Fruit fly (Drosophila melanogaster) whole organism, wandering third instar larva: ENCODE results near the gene CG43165.

ENCODE experiments used
- Abd-B ChIP-seq: fragments of >200 bp; optimal IDR thresholded peaks from 2 replicates; lab custom pipeline; 2017; ENCODE audit warnings: missing biosample characterization, missing genetic modification characterization
- CG32264 ChIP-seq: fragments of 200-800 bp; sonication (Bioruptor generic); optimal IDR thresholded peaks from 2 replicates; lab custom pipeline; 2016; ENCODE audit warnings: missing biosample characterization, missing genetic modification characterization
- CG9705 ChIP-seq: fragments of 200-800 bp; sonication (Bioruptor generic); optimal IDR thresholded peaks from 2 replicates; lab custom pipeline; 2018; ENCODE audit warnings: missing biosample characterization, mild to moderate bottlenecking, missing genetic modification characterization
- CrebA ChIP-seq: fragments of 200-800 bp; sonication (Bioruptor generic); optimal IDR thresholded peaks from 2 replicates; lab custom pipeline; 2016; ENCODE audit warnings: missing biosample characterization, mild to moderate bottlenecking, missing genetic modification characterization, borderline replicate concordance
- Dfd ChIP-seq: fragments of >200 bp; optimal IDR thresholded peaks from 2 replicates; lab custom pipeline; 2017; ENCODE audit warnings: missing biosample characterization, missing genetic modification characterization
- Dif ChIP-seq: fragments of 200-275, 200-300 bp; sonication (Bioruptor generic); optimal IDR thresholded peaks from 2 replicates; lab custom pipeline; 2018; ENCODE audit warnings: missing biosample characterization, missing genetic modification characterization; ENCODE audit not compliant: partially characterized antibody
- GATAd ChIP-seq: sonication (Bioruptor generic); optimal IDR thresholded peaks from 2 replicates; lab custom pipeline; 2016; ENCODE audit warnings: missing biosample characterization, missing genetic modification characterization
- HLH106 ChIP-seq: fragments of 200-800 bp; optimal IDR thresholded peaks from 3 replicates; lab custom pipeline; 2019; ENCODE audit warnings: missing biosample characterization, mild to moderate bottlenecking, missing genetic modification characterization, moderate library complexity
- Hnf4 ChIP-seq: fragments of 200-800 bp; sonication (Bioruptor generic); optimal IDR thresholded peaks from 2 replicates; lab custom pipeline; 2016; ENCODE audit warnings: missing biosample characterization, mild to moderate bottlenecking, missing genetic modification characterization
- Hr78 ChIP-seq: fragments of >200 bp; optimal IDR thresholded peaks from 2 replicates; lab custom pipeline; 2017; ENCODE audit warnings: missing biosample characterization, missing genetic modification characterization
- Hr83 ChIP-seq: fragments of 200-300 bp; sonication (Bioruptor generic); optimal IDR thresholded peaks from 2 replicates; lab custom pipeline; 2016; ENCODE audit warnings: missing biosample characterization, mild to moderate bottlenecking, missing genetic modification characterization, moderate library complexity; ENCODE audit not compliant: poor library complexity, severe bottlenecking
- Jra ChIP-seq: sonication (Bioruptor generic); optimal IDR thresholded peaks from 2 replicates; lab custom pipeline; 2016; ENCODE audit warnings: missing biosample characterization, missing genetic modification characterization
- Mio ChIP-seq: sonication (Bioruptor generic); optimal IDR thresholded peaks from 2 replicates; lab custom pipeline; 2016; ENCODE audit warnings: missing biosample characterization, missing genetic modification characterization
- Myc ChIP-seq: fragments of >200 bp; optimal IDR thresholded peaks from 2 replicates; lab custom pipeline; 2017
- N ChIP-seq: fragments of >200 bp; optimal IDR thresholded peaks from 2 replicates; lab custom pipeline; 2018; ENCODE audit warnings: missing biosample characterization, missing external identifiers, missing genetic modification characterization
- OdsH ChIP-seq: fragments of 200-800 bp; sonication (Bioruptor generic); optimal IDR thresholded peaks from 2 replicates; lab custom pipeline; 2016; ENCODE audit warnings: missing biosample characterization, mild to moderate bottlenecking, missing genetic modification characterization
- Rel ChIP-seq, 2 experiments: fragments of 200-800 bp; sonication (Bioruptor generic) in 1 of 2; optimal IDR thresholded peaks; 2 replicates in 1 of 2; 3 replicates in 1 of 2; lab custom pipeline; 2016 to 2019; ENCODE audit warnings: mild to moderate bottlenecking in 2 of 2, missing biosample characterization in 2 of 2, missing genetic modification characterization in 2 of 2, moderate library complexity in 1 of 2
- Sp1 ChIP-seq: fragments of 200-800 bp; sonication (Bioruptor generic); optimal IDR thresholded peaks from 3 replicates; lab custom pipeline; 2019; ENCODE audit warnings: missing biosample characterization, mild to moderate bottlenecking, missing genetic modification characterization, moderate library complexity
- Vsx2 ChIP-seq: fragments of 200-300, 225-300 bp; sonication (Bioruptor generic); optimal IDR thresholded peaks from 2 replicates; lab custom pipeline; 2018; ENCODE audit warnings: missing biosample characterization, missing genetic modification characterization; ENCODE audit not compliant: partially characterized antibody
- br ChIP-seq: fragments of 200-800 bp; sonication (Bioruptor generic); optimal IDR thresholded peaks from 2 replicates; lab custom pipeline; 2016; ENCODE audit warnings: missing biosample characterization, missing genetic modification characterization
- brk ChIP-seq: fragments of 200-800 bp; sonication (Bioruptor generic); optimal IDR thresholded peaks from 2 replicates; lab custom pipeline; 2016; ENCODE audit warnings: missing biosample characterization, mild to moderate bottlenecking, missing genetic modification characterization
- dl ChIP-seq, 2 experiments: fragments of 175-275, 200-275 bp in 1 of 2; fragments of 200-275 bp in 1 of 2; sonication (Bioruptor generic); optimal IDR thresholded peaks; lab custom pipeline; 2018; ENCODE audit warnings: mild to moderate bottlenecking in 2 of 2, missing biosample characterization in 2 of 2, missing genetic modification characterization in 2 of 2, moderate library complexity in 2 of 2; ENCODE audit not compliant: partially characterized antibody in 2 of 2, insufficient read depth in 1 of 2
- dmrt93B ChIP-seq: fragments of 200-800 bp; sonication (Bioruptor generic); optimal IDR thresholded peaks from 2 replicates; lab custom pipeline; 2018; ENCODE audit warnings: missing biosample characterization, mild to moderate bottlenecking, missing genetic modification characterization
- dsf ChIP-seq: sonication (Bioruptor generic); optimal IDR thresholded peaks from 2 replicates; lab custom pipeline; 2016; ENCODE audit warnings: missing biosample characterization, missing genetic modification characterization, borderline replicate concordance
- ey ChIP-seq: fragments of 200-800 bp; sonication (Bioruptor generic); optimal IDR thresholded peaks from 2 replicates; lab custom pipeline; 2016; ENCODE audit warnings: missing biosample characterization, missing genetic modification characterization
- foxo ChIP-seq, 2 experiments: fragments of 200-800 bp; sonication (Bioruptor generic); optimal IDR thresholded peaks; 2 replicates in 1 of 2; 3 replicates in 1 of 2; lab custom pipeline; 2016 to 2017; ENCODE audit warnings: missing biosample characterization in 2 of 2, missing genetic modification characterization in 2 of 2
- fru ChIP-seq: fragments of 200-800 bp; sonication (Bioruptor generic); optimal IDR thresholded peaks from 3 replicates; lab custom pipeline; 2016; ENCODE audit warnings: missing biosample characterization, mild to moderate bottlenecking, missing genetic modification characterization
- h ChIP-seq: fragments of 200-800 bp; sonication (Bioruptor generic); optimal IDR thresholded peaks from 3 replicates; lab custom pipeline; 2016; ENCODE audit warnings: missing biosample characterization, mild to moderate bottlenecking, missing genetic modification characterization
- jim ChIP-seq: fragments of 175-275, 200-325 bp; sonication (Bioruptor generic); optimal IDR thresholded peaks from 2 replicates; lab custom pipeline; 2016; ENCODE audit warnings: missing biosample characterization, mild to moderate bottlenecking, missing genetic modification characterization
- lola ChIP-seq: fragments of >200 bp; optimal IDR thresholded peaks from 2 replicates; lab custom pipeline; 2017; ENCODE audit warnings: missing biosample characterization, missing genetic modification characterization
- pan ChIP-seq: fragments of >200 bp; optimal IDR thresholded peaks from 2 replicates; lab custom pipeline; 2017
- psq ChIP-seq: fragments of 200-800 bp; sonication (Bioruptor generic); optimal IDR thresholded peaks from 3 replicates; lab custom pipeline; 2017; ENCODE audit warnings: missing biosample characterization, mild to moderate bottlenecking, missing genetic modification characterization, moderate library complexity
- rgr ChIP-seq: fragments of 200-800 bp; sonication (Bioruptor generic); optimal IDR thresholded peaks from 3 replicates; lab custom pipeline; 2016; ENCODE audit warnings: missing biosample characterization, mild to moderate bottlenecking, missing genetic modification characterization
- sage ChIP-seq: fragments of 200-800 bp; sonication (Bioruptor generic); optimal IDR thresholded peaks from 2 replicates; lab custom pipeline; 2016; ENCODE audit warnings: missing biosample characterization, mild to moderate bottlenecking, missing genetic modification characterization
- sv ChIP-seq: fragments of 200-800 bp; sonication (Bioruptor generic); optimal IDR thresholded peaks from 3 replicates; lab custom pipeline; 2016; ENCODE audit warnings: missing biosample characterization, missing genetic modification characterization
- tai ChIP-seq: sonication (Bioruptor generic); optimal IDR thresholded peaks from 2 replicates; lab custom pipeline; 2016; ENCODE audit warnings: missing biosample characterization, missing genetic modification characterization
- usp ChIP-seq: fragments of >200 bp; optimal IDR thresholded peaks from 2 replicates; lab custom pipeline; 2017; ENCODE audit warnings: missing biosample characterization, missing genetic modification characterization
- woc ChIP-seq: sonication (Bioruptor generic); optimal IDR thresholded peaks from 2 replicates; lab custom pipeline; 2016; ENCODE audit warnings: missing biosample characterization, mild to moderate bottlenecking, missing genetic modification characterization

Gene CG43165

DNA sequence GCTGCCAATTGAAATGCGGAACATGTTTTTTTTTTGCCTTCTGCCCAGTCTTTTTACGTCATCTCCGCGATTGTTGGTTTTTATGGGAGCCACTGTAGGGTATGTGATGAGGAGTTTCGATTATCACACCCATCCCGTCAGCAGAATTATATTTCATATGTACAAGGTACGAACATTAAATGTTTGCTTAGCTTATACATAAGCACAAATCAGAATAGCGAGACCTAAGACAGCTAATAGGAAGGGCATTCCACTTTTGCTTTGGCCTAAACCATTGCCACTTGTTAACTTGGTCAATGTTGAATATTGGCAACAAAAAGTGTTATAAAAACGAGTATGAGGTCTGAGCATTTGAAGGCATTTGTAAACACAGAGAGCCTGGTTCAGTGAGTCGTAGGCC is 8.4 kb upstream of the CG43165 start, which contains the start of gene CG2816:
CG2816 (plus strand) TSS at position 400 of the 400 bp plus-strand sequence.
- no peak for TF ChIP-seq sv
- TF ChIP-seq N: no peak
- peak; percentile 95 for TF ChIP-seq fru
- TF ChIP-seq Mio (GFP tag; lab: Kevin White, UChicago): peak; percentile 85
- no peak for TF ChIP-seq Dfd (GFP tag; lab: Kevin White, UChicago)
- TF ChIP-seq Hr78 (GFP tag; lab: Kevin White, UChicago): no peak
- peak; percentile 90 for TF ChIP-seq tai (GFP tag; lab: Kevin White, UChicago)
- no peak for TF ChIP-seq lola (GFP tag; lab: Kevin White, UChicago)
- no peak for TF ChIP-seq Vsx2 (GFP tag; lab: Kevin White, UChicago)
- TF ChIP-seq Hnf4 (GFP tag; lab: Kevin White, UChicago): peak; percentile 93
- peak; percentile 88 for TF ChIP-seq GATAd
- no peak for TF ChIP-seq CrebA (GFP tag; lab: Kevin White, UChicago)
- TF ChIP-seq sage (GFP tag; lab: Kevin White, UChicago): peak; percentile 58
- peak; percentile 95 for TF ChIP-seq rgr (GFP tag; lab: Kevin White, UChicago)
- TF ChIP-seq Jra: peak; percentile 84
- peak; percentile 84 for TF ChIP-seq CG32264 (GFP tag; lab: Kevin White, UChicago)
- peak; percentile 39 for TF ChIP-seq Rel (GFP tag; optimal IDR thresholded peaks at IDR 0.05; lab: Kevin White, UChicago)
- TF ChIP-seq Rel (tag; optimal IDR thresholded peaks at IDR 0.05; lab: Kevin White, UChicago): peak; percentile 74
- peak; percentile 98 for TF ChIP-seq ey
- TF ChIP-seq Myc: peak; percentile 30
- peak; percentile 81 for TF ChIP-seq woc (GFP tag; lab: Kevin White, UChicago)
- peak; percentile 92 for TF ChIP-seq Sp1 (GFP tag; lab: Kevin White, UChicago)
- TF ChIP-seq h (GFP tag; lab: Kevin White, UChicago): peak; percentile 97
- TF ChIP-seq OdsH (GFP tag; lab: Kevin White, UChicago): peak; percentile 95
- TF ChIP-seq dsf (GFP tag; lab: Kevin White, UChicago): peak; percentile 65
- peak; percentile 78 to 94 for TF ChIP-seq foxo (GFP tag; optimal IDR thresholded peaks at IDR 0.05; lab: Kevin White, UChicago)
- peak; percentile 93 for TF ChIP-seq br
- peak; percentile 25 for TF ChIP-seq jim
- TF ChIP-seq psq: peak; percentile 85
- TF ChIP-seq pan (lab: Kevin White, UChicago): no peak
- no peak for TF ChIP-seq usp
- TF ChIP-seq Abd-B (GFP tag; lab: Kevin White, UChicago): no peak
- peak; percentile 84 for TF ChIP-seq dmrt93B (GFP tag; lab: Kevin White, UChicago)
- TF ChIP-seq Hr83 (GFP tag; lab: Kevin White, UChicago): no peak
- no peak for TF ChIP-seq dl (GFP tag; optimal IDR thresholded peaks at IDR 0.05; lab: Kevin White, UChicago; ENCODE audit: insufficient read depth in 1 of 2, partially characterized antibody in 2 of 2)
- TF ChIP-seq HLH106 (tag; lab: Kevin White, UChicago): peak; percentile 96
- TF ChIP-seq Dif: no peak
- TF ChIP-seq CG9705 (GFP tag; lab: Kevin White, UChicago): peak; percentile 90
- TF ChIP-seq brk (GFP tag; lab: Kevin White, UChicago): peak; percentile 88

dm6 chr2L:3701526-3701925 is 6.7 kb upstream of the CG43165 start, which contains the start of gene CG43145:
Gene CG43145, plus strand, starts transcription at chr2L:3701826.
- TF ChIP-seq Sp1 (GFP tag; lab: Kevin White, UChicago) (no peak), sv (no peak), CG32264 (GFP tag; lab: Kevin White, UChicago) (no peak), Jra (no peak), GATAd (no peak), Dfd (GFP tag; lab: Kevin White, UChicago) (no peak), rgr (GFP tag; lab: Kevin White, UChicago) (no peak), dsf (GFP tag; lab: Kevin White, UChicago) (no peak), ey (no peak), Hnf4 (GFP tag; lab: Kevin White, UChicago) (no peak), fru (no peak), OdsH (GFP tag; lab: Kevin White, UChicago) (no peak), Abd-B (GFP tag; lab: Kevin White, UChicago) (no peak)
